Worm (Caenorhabditis elegans) whole organism, L1 larva: ENCODE data around the gene sdhd-1.

Source experiments
- C04F5.9 ChIP-seq: sonication (generic microtip); optimal IDR thresholded peaks from 2 replicates; lab custom pipeline; 2016; ENCODE audit warnings: missing genetic modification characterization, missing compliant biosample characterization
- C16A3.4 ChIP-seq: fragments of 150-350 bp; optimal IDR thresholded peaks from 2 replicates; lab custom pipeline; 2014; ENCODE audit warnings: missing biosample characterization, missing genetic modification characterization
- Y116A8C.19 ChIP-seq: sonication (generic microtip); optimal IDR thresholded peaks from 2 replicates; lab custom pipeline; 2016; ENCODE audit warnings: missing compliant biosample characterization, missing genetic modification characterization, borderline replicate concordance
- alr-1 ChIP-seq: fragments of 200-800 bp; sonication (Bioruptor generic); optimal IDR thresholded peaks from 2 replicates; lab custom pipeline; 2018; ENCODE audit warnings: borderline replicate concordance, mild to moderate bottlenecking, missing genetic modification characterization, missing compliant biosample characterization
- ama-1 ChIP-seq: fragments of 150-350 bp; optimal IDR thresholded peaks from 2 replicates; lab custom pipeline; 2014
- ceh-88 ChIP-seq: fragments of 200-800 bp; sonication (Bioruptor generic); IDR thresholded peaks from 2 replicates; pipeline ENCODE4 v1.3.6; 2022; ENCODE audit warnings: missing genetic modification characterization, missing compliant biosample characterization
- efl-1 ChIP-seq, 4 experiments: fragments of 150-350 bp; optimal IDR thresholded peaks in 3 of 4; peaks in 1 of 4; 1 replicate in 1 of 4; 2 replicates in 3 of 4; lab custom pipeline; 2014; ENCODE audit warnings: missing biosample characterization in 2 of 4, missing genetic modification characterization in 2 of 4, missing genetic modification reagents in 2 of 4
- efl-3 ChIP-seq: fragments of 200-800 bp; sonication (Bioruptor generic); optimal IDR thresholded peaks from 2 replicates; lab custom pipeline; 2018; ENCODE audit warnings: mild to moderate bottlenecking, missing genetic modification characterization, missing compliant biosample characterization
- elt-2 ChIP-seq: sonication (generic microtip); optimal IDR thresholded peaks from 2 replicates; lab custom pipeline; 2016; ENCODE audit warnings: missing genetic modification characterization, mild to moderate bottlenecking, inconsistent platforms, missing compliant biosample characterization, missing genetic modification reagents
- elt-3 ChIP-seq, 6 experiments: fragments of 150-350 bp in 1 of 6; sonication (generic microtip); optimal IDR thresholded peaks; 2 replicates each; lab custom pipeline; 2017 to 2018; ENCODE audit warnings: missing biosample characterization in 6 of 6, missing genetic modification characterization in 6 of 6, inconsistent platforms in 1 of 6
- ets-5 ChIP-seq: fragments of 200-800 bp; sonication (Bioruptor generic); IDR thresholded peaks from 2 replicates; pipeline ENCODE4 v1.3.6; 2022; ENCODE audit warnings: missing genetic modification characterization, missing compliant biosample characterization
- fkh-10 ChIP-seq: sonication (generic microtip); optimal IDR thresholded peaks from 2 replicates; lab custom pipeline; 2017; ENCODE audit warnings: missing biosample characterization, missing genetic modification reagents, missing genetic modification characterization
- fkh-4 ChIP-seq: sonication (generic microtip); optimal IDR thresholded peaks from 2 replicates; lab custom pipeline; 2016; ENCODE audit warnings: missing compliant biosample characterization, missing genetic modification characterization, borderline replicate concordance
- fkh-8 ChIP-seq: sonication (generic microtip); optimal IDR thresholded peaks from 2 replicates; lab custom pipeline; 2016; ENCODE audit warnings: mild to moderate bottlenecking, missing genetic modification characterization, missing compliant biosample characterization
- grh-1 ChIP-seq: fragments of 200-800 bp; sonication (Bioruptor generic); IDR thresholded peaks from 2 replicates; pipeline ENCODE4 v1.3.6; 2022; ENCODE audit warnings: missing genetic modification reagents, missing genetic modification characterization, missing compliant biosample characterization
- hlh-17 ChIP-seq: fragments of 200-800 bp; sonication (Bioruptor generic); optimal IDR thresholded peaks from 2 replicates; lab custom pipeline; 2018; ENCODE audit warnings: missing genetic modification characterization, mild to moderate bottlenecking, missing compliant biosample characterization, moderate library complexity, borderline replicate concordance
- irx-1 ChIP-seq: sonication (generic microtip); optimal IDR thresholded peaks from 2 replicates; lab custom pipeline; 2016; ENCODE audit warnings: missing genetic modification characterization, missing compliant biosample characterization
- isw-1 ChIP-seq: fragments of 200-800 bp; sonication (Bioruptor generic); IDR thresholded peaks from 2 replicates; pipeline ENCODE4 v1.3.6; 2022; ENCODE audit warnings: missing genetic modification characterization, missing compliant biosample characterization
- jun-1 ChIP-seq: fragments of 150-350 bp; optimal IDR thresholded peaks from 2 replicates; lab custom pipeline; 2014; ENCODE audit warnings: missing biosample characterization, missing genetic modification reagents, missing genetic modification characterization
- lsy-2 ChIP-seq, 2 experiments: fragments of 150-350 bp; optimal IDR thresholded peaks; 2 replicates each; lab custom pipeline; 2014; ENCODE audit warnings: missing biosample characterization in 2 of 2, missing genetic modification characterization in 2 of 2
- mab-9 ChIP-seq: fragments of 200-800 bp; sonication (Bioruptor generic); IDR thresholded peaks from 2 replicates; pipeline ENCODE4 v1.3.6; 2022; ENCODE audit warnings: missing genetic modification reagents, missing genetic modification characterization, missing compliant biosample characterization
- mef-2 ChIP-seq: fragments of 150-350 bp; optimal IDR thresholded peaks from 2 replicates; lab custom pipeline; 2014; ENCODE audit warnings: missing biosample characterization, missing genetic modification characterization
- nhr-11 ChIP-seq: fragments of 150-350 bp; optimal IDR thresholded peaks from 2 replicates; lab custom pipeline; 2014; ENCODE audit warnings: missing biosample characterization, missing genetic modification characterization
- nhr-20 ChIP-seq: sonication (generic microtip); optimal IDR thresholded peaks from 2 replicates; lab custom pipeline; 2016; ENCODE audit warnings: mild to moderate bottlenecking, missing genetic modification characterization, missing compliant biosample characterization
- nhr-28 ChIP-seq: fragments of 150-350 bp; optimal IDR thresholded peaks from 2 replicates; lab custom pipeline; 2014; ENCODE audit warnings: missing biosample characterization, missing genetic modification characterization
- nhr-76 ChIP-seq: sonication (generic microtip); optimal IDR thresholded peaks from 2 replicates; lab custom pipeline; 2017; ENCODE audit warnings: missing biosample characterization, missing genetic modification characterization
- nhr-85 ChIP-seq: sonication (generic microtip); peaks from one replicate; lab custom pipeline; 2016; ENCODE audit warnings: missing genetic modification characterization, inconsistent platforms, missing compliant biosample characterization
- nhr-90 ChIP-seq: sonication (generic microtip); optimal IDR thresholded peaks from 2 replicates; lab custom pipeline; 2016; ENCODE audit warnings: mild to moderate bottlenecking, missing genetic modification characterization, missing compliant biosample characterization; ENCODE audit not compliant: poor library complexity
- pqm-1 ChIP-seq: sonication (generic microtip); optimal IDR thresholded peaks from 3 replicates; lab custom pipeline; 2017; ENCODE audit warnings: missing biosample characterization, missing genetic modification characterization
- skn-1 ChIP-seq: fragments of 150-350 bp; optimal IDR thresholded peaks from 2 replicates; lab custom pipeline; 2014; ENCODE audit warnings: missing biosample characterization, missing genetic modification characterization
- snu-23 ChIP-seq: sonication (generic microtip); optimal IDR thresholded peaks from 2 replicates; lab custom pipeline; 2016; ENCODE audit warnings: missing genetic modification characterization, missing compliant biosample characterization
- tlp-1 ChIP-seq: fragments of 150-350 bp; optimal IDR thresholded peaks from 2 replicates; lab custom pipeline; 2014; ENCODE audit warnings: missing biosample characterization, missing genetic modification characterization
- unc-130 ChIP-seq: fragments of 150-350 bp; optimal IDR thresholded peaks from 2 replicates; lab custom pipeline; 2017; ENCODE audit warnings: missing biosample characterization, missing genetic modification characterization, inconsistent platforms
- unc-30 ChIP-seq: sonication (generic microtip); optimal IDR thresholded peaks from 2 replicates; lab custom pipeline; 2017; ENCODE audit warnings: missing biosample characterization, missing genetic modification characterization
- xbp-1 ChIP-seq: sonication (generic microtip); optimal IDR thresholded peaks from 2 replicates; lab custom pipeline; 2016; ENCODE audit warnings: missing genetic modification characterization, missing compliant biosample characterization
- zip-4 ChIP-seq: fragments of 200-800 bp; sonication (Bioruptor generic); optimal IDR thresholded peaks from 2 replicates; lab custom pipeline; 2018; ENCODE audit warnings: mild to moderate bottlenecking, missing genetic modification characterization, moderate library complexity, missing compliant biosample characterization

sdhd-1 gene

ce11 chrII:11050678-11051077 is 965 bp upstream of the sdhd-1 start:
- TF ChIP-seq snu-23 (no peak), nhr-28 (tag; lab: Kevin White, UChicago) (no peak), grh-1 (GFP tag; lab: Robert Waterston, UW) (no peak), ama-1 (lab: Kevin White, UChicago) (no peak)
- TF ChIP-seq, all 84 proteins: peak for 0

- TF ChIP-seq fkh-8 (tag; lab: Kevin White, UChicago): no peak
- TF ChIP-seq C04F5.9 (tag; lab: Kevin White, UChicago): no peak
- TF ChIP-seq mab-9: no peak
- no peak for TF ChIP-seq zip-4 (GFP tag; lab: Kevin White, UChicago)
- TF ChIP-seq xbp-1: no peak
- TF ChIP-seq efl-3 (GFP tag; lab: Kevin White, UChicago): no peak
- TF ChIP-seq ceh-88 (GFP tag; lab: Robert Waterston, UW): no peak
Measured at ce11 chrII:11048930-11049329, 783 bp downstream of the sdhd-1 start, which contains the start of gene F33A8.4. F33A8.4 (minus strand) TSS chrII:11049030.

ce11 chrII:11045872-11046271 is 3.8 kb downstream of the sdhd-1 start, which contains the start of gene col-83:
col-83 (minus strand) TSS chrII:11045972.
- no peak for TF ChIP-seq jun-1 (tag; lab: Kevin White, UChicago)
- TF ChIP-seq isw-1 (GFP tag; lab: Robert Waterston, UW): no peak

- TF ChIP-seq mab-9 (no peak), pqm-1 (tag; lab: Kevin White, UChicago) (no peak), hlh-17 (GFP tag; lab: Kevin White, UChicago) (no peak), lsy-2 (tag; optimal IDR thresholded peaks at IDR 0.05; lab: Kevin White, UChicago) (no peak), nhr-90 (tag; lab: Kevin White, UChicago) (no peak), Y116A8C.19 (tag; lab: Kevin White, UChicago) (no peak), nhr-76 (tag; lab: Kevin White, UChicago) (no peak), elt-2 (tag; lab: Kevin White, UChicago) (no peak), irx-1 (tag; lab: Kevin White, UChicago) (no peak), tlp-1 (no peak), mef-2 (tag; lab: Kevin White, UChicago) (no peak), skn-1 (tag; lab: Kevin White, UChicago) (no peak), unc-30 (tag; lab: Kevin White, UChicago) (no peak), alr-1 (no peak), nhr-11 (tag; lab: Kevin White, UChicago) (no peak), unc-130 (tag; lab: Kevin White, UChicago) (no peak), nhr-20 (tag; lab: Kevin White, UChicago) (no peak), elt-3 (tag; optimal IDR thresholded peaks at IDR 0.05; lab: Kevin White, UChicago) (no peak), fkh-10 (no peak), fkh-4 (tag; lab: Kevin White, UChicago) (no peak)
- TF ChIP-seq, all 84 proteins: peak for 0
Measured at ce11 chrII:11044193-11044568, 5.5 kb downstream of the sdhd-1 start.

- TF ChIP-seq efl-1 (optimal IDR thresholded peaks at IDR 0.05; lab: Kevin White, UChicago) (no peak), efl-1 (GFP tag; optimal IDR thresholded peaks at IDR 0.05 in 1 of 2; lab: Kevin White, UChicago) (peak in 1 of 2 experiments; percentile 53), ets-5 (no peak), nhr-85 (tag; lab: Kevin White, UChicago) (peak; percentile 73), C16A3.4 (tag; lab: Kevin White, UChicago) (no peak)
Measured at ce11 chrII:11043546-11044192, 6.0 kb downstream of the sdhd-1 start.
